Worm (Caenorhabditis elegans) whole organism, L4 larva: ENCODE measurements around the gene D2096.9.

Experiments
- duxl-1 ChIP-seq: sonication (generic microtip); optimal IDR thresholded peaks from 2 replicates; lab custom pipeline; 2016; ENCODE audit warnings: mild to moderate bottlenecking, missing genetic modification characterization, moderate library complexity, missing compliant biosample characterization; ENCODE audit not compliant: poor library complexity
- fos-1 ChIP-seq: fragments of 150-350 bp; optimal IDR thresholded peaks from 2 replicates; lab custom pipeline; 2014; ENCODE audit warnings: missing biosample characterization, missing genetic modification characterization
- hlh-11 ChIP-seq: fragments of 200-800 bp; sonication (Bioruptor generic); optimal IDR thresholded peaks from 2 replicates; lab custom pipeline; 2018; ENCODE audit warnings: mild to moderate bottlenecking, missing genetic modification characterization, missing compliant biosample characterization
- lin-39 ChIP-seq: fragments of 150-350 bp; optimal IDR thresholded peaks from 2 replicates; lab custom pipeline; 2014; ENCODE audit warnings: missing biosample characterization, missing genetic modification reagents, missing genetic modification characterization
- madf-9 ChIP-seq: fragments of 200-800 bp; sonication (Bioruptor generic); conservative IDR thresholded peaks from 2 replicates; pipeline ENCODE4 v1.3.6; 2022; ENCODE audit warnings: missing genetic modification reagents, missing genetic modification characterization, missing compliant biosample characterization
- nhr-76 ChIP-seq: fragments of 150-350 bp; optimal IDR thresholded peaks from 2 replicates; lab custom pipeline; 2014; ENCODE audit warnings: missing biosample characterization, missing genetic modification characterization
- pha-4 ChIP-seq, 2 experiments: fragments of 150-350 bp in 1 of 2; fragments of 200-800 bp in 1 of 2; sonication (Bioruptor generic) in 1 of 2; IDR thresholded peaks in 1 of 2; optimal IDR thresholded peaks in 1 of 2; 2 replicates each; pipeline versions ENCODE4 v1.3.6 to Lab custom; 2014 to 2022; ENCODE audit warnings: missing genetic modification characterization in 2 of 2, missing genetic modification reagents in 2 of 2, missing biosample characterization in 1 of 2, missing compliant biosample characterization in 1 of 2
- zag-1 ChIP-seq: fragments of 150-350 bp; optimal IDR thresholded peaks from 2 replicates; lab custom pipeline; 2014; ENCODE audit warnings: missing biosample characterization, missing genetic modification characterization
- ztf-7 ChIP-seq: fragments of 150-350 bp; optimal IDR thresholded peaks from 2 replicates; lab custom pipeline; 2014; ENCODE audit warnings: missing biosample characterization, missing genetic modification characterization

ce11 chrIV:8396348-8396747 is 13.8 kb upstream of the D2096.9 start, which contains the start of gene timm-17B.2:
- TF ChIP-seq fos-1 (tag; lab: Kevin White, UChicago) (no peak), nhr-76 (tag; lab: Kevin White, UChicago) (no peak), lin-39 (tag; lab: Kevin White, UChicago) (no peak), ztf-7 (tag; lab: Kevin White, UChicago) (no peak), zag-1 (tag; lab: Kevin White, UChicago) (no peak), hlh-11 (no peak), pha-4 (GFP tag; IDR thresholded peaks at IDR 0.05; lab: Robert Waterston, UW) (no peak), pha-4 (tag; optimal IDR thresholded peaks at IDR 0.05; lab: Kevin White, UChicago) (no peak), madf-9 (GFP tag; lab: Robert Waterston, UW) (no peak), duxl-1 (tag; lab: Kevin White, UChicago) (no peak)
